Fruit fly (Drosophila melanogaster) whole organism, embryonic: ENCODE results near the gene Surf1.

ENCODE experiments used
- CG11085 ChIP-seq: fragments of 200-800 bp; sonication (Bioruptor generic); IDR thresholded peaks from 2 replicates; pipeline ENCODE4 v1.3.6; 2022; ENCODE audit warnings: missing biosample characterization, missing genetic modification characterization
- CG30431 ChIP-seq: fragments of 200-800 bp; sonication (Bioruptor generic); optimal IDR thresholded peaks from 2 replicates; lab custom pipeline; 2017; ENCODE audit warnings: missing biosample characterization, missing genetic modification characterization
- CG7963 ChIP-seq: fragments of 200-800 bp; sonication (Bioruptor generic); IDR thresholded peaks from 3 replicates; pipeline ENCODE4 v1.3.6; 2022; ENCODE audit warnings: missing biosample characterization, missing genetic modification characterization; ENCODE audit not compliant: partially characterized antibody
- Dbx ChIP-seq: fragments of 200-800 bp; sonication (Bioruptor generic); IDR thresholded peaks from 3 replicates; pipeline ENCODE4 v1.3.6; 2022; ENCODE audit warnings: missing biosample characterization, missing genetic modification characterization

Surf1 gene

DNA sequence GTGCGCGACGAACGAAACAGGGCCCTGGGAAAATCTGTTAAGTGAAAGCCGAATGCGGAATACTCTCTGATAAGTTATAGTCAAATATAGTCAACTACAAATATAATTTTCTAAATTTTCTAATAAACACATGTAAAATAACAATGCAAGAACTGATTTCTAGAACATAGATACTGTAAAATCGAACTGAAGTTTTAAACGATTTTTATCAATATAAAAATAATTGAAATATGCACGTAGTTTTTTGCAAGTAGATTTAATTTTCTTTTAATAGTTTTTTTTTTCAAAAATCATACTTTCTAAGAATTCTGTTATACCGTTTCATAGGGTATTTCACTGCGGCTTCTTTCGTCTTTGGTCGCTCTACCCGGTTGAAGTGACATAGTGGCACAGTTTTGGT is 50.2 kb downstream of the Surf1 start (continued):
- TF ChIP-seq Dbx (GFP tag; lab: Robert Waterston, UW) (peak; percentile 46; the same call in 1 of the 3 replicates), CG30431 (peak; percentile 24), CG11085 (peak; percentile 35; the same call in 1 of the 2 replicates), CG7963 (GFP tag; lab: Robert Waterston, UW) (no peak)
- TF ChIP-seq, all 482 proteins: peak for 302
